Worm (Caenorhabditis elegans) whole organism, late embryonic: Measurements from ENCODE around the gene F54F12.2.
A peak's percentile ranks its signal among the peaks of the same experiment; 100 is the strongest.

ENCODE experiments used
- F13H6.1 ChIP-seq: sonication (generic microtip); optimal IDR thresholded peaks from 2 replicates; lab custom pipeline; 2016; ENCODE audit warnings: missing genetic modification characterization, missing compliant biosample characterization
- K02D7.2 ChIP-seq: sonication (generic microtip); optimal IDR thresholded peaks from 2 replicates; lab custom pipeline; 2017; ENCODE audit warnings: mild to moderate bottlenecking, missing genetic modification characterization, missing compliant biosample characterization
- ceh-34 ChIP-seq: sonication (generic microtip); optimal IDR thresholded peaks from 2 replicates; lab custom pipeline; 2016; ENCODE audit warnings: mild to moderate bottlenecking, missing genetic modification characterization, missing compliant biosample characterization
- madf-2 ChIP-seq: sonication (generic microtip); optimal IDR thresholded peaks from 2 replicates; lab custom pipeline; 2017; ENCODE audit warnings: missing genetic modification characterization, missing compliant biosample characterization
- pax-1 ChIP-seq: fragments of 150-350 bp; optimal IDR thresholded peaks from 2 replicates; lab custom pipeline; 2014; ENCODE audit warnings: missing biosample characterization, missing genetic modification characterization
- rnt-1 ChIP-seq: sonication (generic microtip); optimal IDR thresholded peaks from 2 replicates; lab custom pipeline; 2016; ENCODE audit warnings: missing genetic modification characterization, missing compliant biosample characterization
- unc-55 ChIP-seq: sonication (generic microtip); optimal IDR thresholded peaks from 2 replicates; lab custom pipeline; 2017; ENCODE audit warnings: missing biosample characterization, missing genetic modification reagents, missing genetic modification characterization
- zip-5 ChIP-seq: sonication (generic microtip); optimal IDR thresholded peaks from 2 replicates; lab custom pipeline; 2016; ENCODE audit warnings: missing genetic modification characterization, missing compliant biosample characterization

Gene F54F12.2

DNA sequence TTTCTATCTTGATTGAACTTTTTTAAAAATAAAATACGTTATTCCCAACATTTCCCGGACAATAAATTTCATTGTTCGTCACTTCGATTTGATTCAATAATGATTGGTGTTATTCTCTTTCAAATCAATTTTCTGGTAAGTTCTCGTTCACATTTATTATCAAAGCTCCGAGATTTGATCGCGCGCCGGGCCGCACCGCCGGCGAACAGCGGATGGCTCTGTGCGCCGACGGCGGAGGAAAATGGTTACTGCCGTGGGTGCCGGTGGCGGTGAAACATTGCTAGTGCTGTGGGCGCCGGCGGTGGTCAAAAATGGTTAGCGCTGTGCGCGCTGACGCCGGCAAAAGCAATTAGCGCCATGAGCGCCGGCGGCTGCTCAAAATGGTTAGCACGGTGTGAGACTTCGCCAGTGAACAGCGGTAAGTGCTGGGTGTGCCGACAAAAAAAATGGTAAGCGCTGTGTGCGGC lies 51.3 kb downstream of the F54F12.2 start, which contains the start of gene Y39E4B.13:
Gene Y39E4B.13 (plus strand): TSS at position 51 of the 467 bp plus-strand sequence.
- TF ChIP-seq pax-1 (tag; lab: Kevin White, UChicago) = no peak
- no peak for TF ChIP-seq unc-55
- TF ChIP-seq rnt-1 (tag; lab: Kevin White, UChicago) = no peak
- TF ChIP-seq K02D7.2 = no peak
- no peak for TF ChIP-seq zip-5 (tag; lab: Kevin White, UChicago)
- TF ChIP-seq F13H6.1 = no peak
- no peak for TF ChIP-seq madf-2 (tag; lab: Kevin White, UChicago)

DNA sequence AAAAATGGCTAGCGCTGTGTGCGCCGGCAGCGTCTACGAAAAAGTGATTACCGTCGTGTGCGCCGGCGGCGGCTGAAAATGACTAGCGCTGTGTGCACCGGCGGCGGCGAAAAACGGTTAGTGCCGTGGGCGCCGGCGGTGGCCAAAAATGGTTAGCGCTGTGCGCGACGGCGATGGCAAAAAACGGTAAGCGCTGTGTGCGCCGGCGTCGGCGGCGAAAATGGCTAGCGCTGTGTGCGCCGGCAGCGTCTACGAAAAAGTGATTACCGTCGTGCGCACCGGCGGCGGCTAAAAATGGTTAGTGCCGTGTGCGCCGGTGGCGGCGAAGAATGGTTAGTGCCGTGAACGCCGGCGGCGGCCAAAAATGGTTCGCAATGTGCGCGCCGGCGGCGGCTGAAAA lies 52.5 kb downstream of the F54F12.2 start:
- TF ChIP-seq ceh-34 (tag; lab: Kevin White, UChicago) = no peak
- TF ChIP-seq K02D7.2 = peak; percentile 24
- TF ChIP-seq F13H6.1 = no peak
